Worm (Caenorhabditis elegans) whole organism, L4/young adult: ENCODE results near the gene F41G3.10.

Source experiments
- W03F9.2 ChIP-seq: fragments of 150-350 bp; optimal IDR thresholded peaks from 2 replicates; lab custom pipeline; 2014; ENCODE audit warnings: missing biosample characterization, missing genetic modification characterization
- dao-5 ChIP-seq: sonication (generic microtip); optimal IDR thresholded peaks from 2 replicates; lab custom pipeline; 2016; ENCODE audit warnings: missing genotype, missing genetic modification characterization, moderate library complexity, missing compliant biosample characterization
- him-1 ChIP-seq: sonication (generic microtip); optimal IDR thresholded peaks from 2 replicates; lab custom pipeline; 2016; ENCODE audit warnings: missing genotype, missing genetic modification reagents, missing genetic modification characterization, missing compliant biosample characterization

The F41G3.10 gene

ce11 chrII:6764734-6765133 is 15.4 kb upstream of the F41G3.10 start, which contains the start of gene nlp-50:
nlp-50 (plus strand) TSS chrII:6765034.
- TF ChIP-seq dao-5 (tag; lab: Kevin White, UChicago) (no peak), W03F9.2 (tag; lab: Kevin White, UChicago) (no peak)

ce11 chrII:6756232-6756631 is 6.9 kb upstream of the F41G3.10 start, which contains the start of gene F41G3.3:
F41G3.3 (plus strand) TSS chrII:6756532.
- TF ChIP-seq dao-5 (tag; lab: Kevin White, UChicago) (no peak), W03F9.2 (tag; lab: Kevin White, UChicago) (no peak), him-1 (tag; lab: Kevin White, UChicago) (no peak)

ce11 chrII:6754671-6755224 is 5.4 kb upstream of the F41G3.10 start, which contains the start of the genes srx-95 and fis-1:
srx-95 (minus strand) TSS chrII:6754771.
fis-1 (plus strand) TSS chrII:6755174.
- TF ChIP-seq W03F9.2 (tag; lab: Kevin White, UChicago): no peak

ce11 chrII:6752850-6753249 is 3.5 kb upstream of the F41G3.10 start, which contains the start of gene F41G3.21:
F41G3.21 (minus strand) TSS chrII:6752950.
- TF ChIP-seq him-1 (tag; lab: Kevin White, UChicago) (no peak), W03F9.2 (tag; lab: Kevin White, UChicago) (no peak), dao-5 (tag; lab: Kevin White, UChicago) (no peak)

- TF ChIP-seq dao-5 (tag; lab: Kevin White, UChicago) (no peak), W03F9.2 (tag; lab: Kevin White, UChicago) (no peak), him-1 (tag; lab: Kevin White, UChicago) (no peak)
Measured at ce11 chrII:6752027-6752426, 2.7 kb upstream of the F41G3.10 start, which contains the start of gene F41G3.19. F41G3.19 (minus strand) TSS chrII:6752127.

ce11 chrII:6750929-6751328 is 1.6 kb upstream of the F41G3.10 start, which contains the start of gene F41G3.20:
F41G3.20 (minus strand) TSS chrII:6751029.
- TF ChIP-seq him-1 (tag; lab: Kevin White, UChicago) (no peak), dao-5 (tag; lab: Kevin White, UChicago) (no peak), W03F9.2 (tag; lab: Kevin White, UChicago) (no peak)

ce11 chrII:6746404-6746803 is 2.9 kb downstream of the F41G3.10 start, which contains the start of gene F41G3.5:
F41G3.5 (plus strand) TSS chrII:6746704.
- no peak for TF ChIP-seq dao-5 (tag; lab: Kevin White, UChicago)
- no peak for TF ChIP-seq him-1 (tag; lab: Kevin White, UChicago)
- TF ChIP-seq W03F9.2 (tag; lab: Kevin White, UChicago): no peak

ce11 chrII:6745783-6746182 is 3.5 kb downstream of the F41G3.10 start, which contains the start of gene ins-14:
ins-14 (minus strand) TSS chrII:6745814.
- TF ChIP-seq W03F9.2 (tag; lab: Kevin White, UChicago) (no peak), dao-5 (tag; lab: Kevin White, UChicago) (no peak), him-1 (tag; lab: Kevin White, UChicago) (no peak)

- TF ChIP-seq W03F9.2 (tag; lab: Kevin White, UChicago): no peak
- no peak for TF ChIP-seq him-1 (tag; lab: Kevin White, UChicago)
- no peak for TF ChIP-seq dao-5 (tag; lab: Kevin White, UChicago)
Measured at ce11 chrII:6744648-6745047, 4.7 kb downstream of the F41G3.10 start, which contains the start of gene ins-15. ins-15 (minus strand) TSS chrII:6744748.

ce11 chrII:6742614-6743013 is 6.7 kb downstream of the F41G3.10 start, which contains the start of gene F41G3.6:
F41G3.6 (plus strand) TSS chrII:6742914.
- TF ChIP-seq him-1 (tag; lab: Kevin White, UChicago): no peak
- no peak for TF ChIP-seq W03F9.2 (tag; lab: Kevin White, UChicago)
- TF ChIP-seq dao-5 (tag; lab: Kevin White, UChicago): no peak

- TF ChIP-seq him-1 (tag; lab: Kevin White, UChicago) (peak; percentile 12), dao-5 (tag; lab: Kevin White, UChicago) (no peak)
Measured at ce11 chrII:6741428-6741827, 7.9 kb downstream of the F41G3.10 start, which contains the start of gene exos-8. exos-8 (plus strand) TSS chrII:6741691.

- TF ChIP-seq W03F9.2 (tag; lab: Kevin White, UChicago): no peak
- no peak for TF ChIP-seq him-1 (tag; lab: Kevin White, UChicago)
- no peak for TF ChIP-seq dao-5 (tag; lab: Kevin White, UChicago)
Measured at ce11 chrII:6736604-6737003, 12.7 kb downstream of the F41G3.10 start, which contains the start of gene T14B4.1. T14B4.1 (plus strand) TSS chrII:6736904.

- TF ChIP-seq dao-5 (tag; lab: Kevin White, UChicago) (no peak), W03F9.2 (tag; lab: Kevin White, UChicago) (no peak), him-1 (tag; lab: Kevin White, UChicago) (no peak)
Measured at ce11 chrII:6736066-6736465, 13.3 kb downstream of the F41G3.10 start, which contains the start of gene mrps-18.C. mrps-18.C (plus strand) TSS chrII:6736203.

ce11 chrII:6734674-6735073 is 14.6 kb downstream of the F41G3.10 start, which contains the start of gene T14B4.3:
T14B4.3 (plus strand) TSS chrII:6734937.
- no peak for TF ChIP-seq him-1 (tag; lab: Kevin White, UChicago)
- no peak for TF ChIP-seq dao-5 (tag; lab: Kevin White, UChicago)
- peak; percentile 46 for TF ChIP-seq W03F9.2 (tag; lab: Kevin White, UChicago)
